Fruit fly (Drosophila melanogaster) whole organism, embryonic: ENCODE results near the gene CG15336.
A peak's percentile ranks its signal among the peaks of the same experiment; 100 is the strongest.

ENCODE experiments used
- BEAF-32 ChIP-seq: fragments of 200-800 bp; sonication (Bioruptor generic); optimal IDR thresholded peaks from 3 replicates; lab custom pipeline; 2017; ENCODE audit warnings: missing biosample characterization, missing genetic modification characterization, mild to moderate bottlenecking, moderate library complexity, missing genetic modification reagents
- Bdp1 ChIP-seq: fragments of 200-800 bp; sonication (Bioruptor generic); optimal IDR thresholded peaks from 3 replicates; lab custom pipeline; 2016; ENCODE audit warnings: missing biosample characterization, missing genetic modification characterization
- CG12769 ChIP-seq: fragments of 200-800 bp; sonication (Bioruptor generic); optimal IDR thresholded peaks from 2 replicates; lab custom pipeline; 2019; ENCODE audit warnings: missing biosample characterization, mild to moderate bottlenecking, missing genetic modification characterization, moderate library complexity
- CG12942 ChIP-seq: fragments of 200-800 bp; sonication (Bioruptor generic); optimal IDR thresholded peaks from 3 replicates; lab custom pipeline; 2016; ENCODE audit warnings: missing biosample characterization, missing genetic modification characterization
- CG15269 ChIP-seq: fragments of 200-800 bp; sonication (Bioruptor generic); optimal IDR thresholded peaks from 2 replicates; lab custom pipeline; 2018; ENCODE audit warnings: missing biosample characterization, mild to moderate bottlenecking, missing genetic modification characterization, moderate library complexity
- CG16779 ChIP-seq: fragments of 200-800 bp; sonication (Bioruptor generic); IDR thresholded peaks from 2 replicates; pipeline ENCODE4 v1.3.6; 2022; ENCODE audit warnings: missing biosample characterization, missing genetic modification characterization
- CG17568 ChIP-seq: fragments of 200-800 bp; sonication (Bioruptor generic); optimal IDR thresholded peaks from 2 replicates; lab custom pipeline; 2018; ENCODE audit warnings: missing biosample characterization, mild to moderate bottlenecking, missing genetic modification characterization, moderate library complexity
- CG18599 ChIP-seq: fragments of 200-800 bp; sonication (Bioruptor generic); optimal IDR thresholded peaks from 3 replicates; lab custom pipeline; 2017; ENCODE audit warnings: missing biosample characterization, missing genetic modification characterization, mild to moderate bottlenecking, moderate library complexity, missing genetic modification reagents
- CG18619 ChIP-seq: fragments of 200-800 bp; sonication (Bioruptor generic); optimal IDR thresholded peaks from 3 replicates; lab custom pipeline; 2017; ENCODE audit warnings: missing biosample characterization, mild to moderate bottlenecking, missing genetic modification characterization
- CG31224 ChIP-seq: fragments of 200-800 bp; sonication (Bioruptor generic); IDR thresholded peaks from 2 replicates; pipeline ENCODE4 v1.3.6; 2022; ENCODE audit warnings: missing biosample characterization, missing genetic modification characterization
- CG3163 ChIP-seq: fragments of 200-800 bp; sonication (Bioruptor generic); optimal IDR thresholded peaks from 3 replicates; lab custom pipeline; 2016; ENCODE audit warnings: missing biosample characterization, missing genetic modification characterization
- CG34224 ChIP-seq: fragments of 200-800 bp; sonication (Bioruptor generic); IDR thresholded peaks from 3 replicates; pipeline ENCODE4 v1.3.6; 2022; ENCODE audit warnings: missing biosample characterization, missing genetic modification characterization; ENCODE audit not compliant: partially characterized antibody
- CG4360 ChIP-seq: fragments of 200-800 bp; sonication (Bioruptor generic); IDR thresholded peaks from 2 replicates; pipeline ENCODE4 v1.3.6; 2022; ENCODE audit warnings: missing biosample characterization, missing genetic modification characterization
- CG5180 ChIP-seq: fragments of 200-800 bp; sonication (Bioruptor generic); optimal IDR thresholded peaks from 3 replicates; lab custom pipeline; 2017; ENCODE audit warnings: missing biosample characterization, missing genetic modification characterization, mild to moderate bottlenecking, moderate library complexity, missing genetic modification reagents
- CG6254 ChIP-seq: fragments of 200-800 bp; sonication (Bioruptor generic); optimal IDR thresholded peaks from 3 replicates; lab custom pipeline; 2017; ENCODE audit warnings: mild to moderate bottlenecking, missing biosample characterization, missing genetic modification reagents, missing genetic modification characterization
- CG7271 ChIP-seq: fragments of 200-800 bp; sonication (Bioruptor generic); optimal IDR thresholded peaks from 2 replicates; lab custom pipeline; 2018; ENCODE audit warnings: missing biosample characterization, mild to moderate bottlenecking, missing genetic modification characterization, moderate library complexity
- CG7372 ChIP-seq: fragments of 200-800 bp; sonication (Bioruptor generic); IDR thresholded peaks from 2 replicates; pipeline ENCODE4 v1.3.6; 2022; ENCODE audit warnings: missing biosample characterization, missing genetic modification characterization
- CG7786 ChIP-seq: fragments of 200-800 bp; sonication (Bioruptor generic); optimal IDR thresholded peaks from 2 replicates; lab custom pipeline; 2016; ENCODE audit warnings: missing biosample characterization, missing genetic modification characterization
- CG9727 ChIP-seq: fragments of 200-800 bp; sonication (Bioruptor generic); optimal IDR thresholded peaks from 3 replicates; lab custom pipeline; 2017; ENCODE audit warnings: missing biosample characterization, mild to moderate bottlenecking, missing genetic modification characterization
- CoRest ChIP-seq: fragments of 200-800 bp; sonication (Bioruptor generic); optimal IDR thresholded peaks from 3 replicates; lab custom pipeline; 2018; ENCODE audit warnings: missing biosample characterization, mild to moderate bottlenecking, missing genetic modification characterization, moderate library complexity
- D19B ChIP-seq: fragments of 200-800 bp; sonication (Bioruptor generic); optimal IDR thresholded peaks from 2 replicates; lab custom pipeline; 2017; ENCODE audit warnings: missing biosample characterization, mild to moderate bottlenecking, missing genetic modification characterization
- Ets65A ChIP-seq: fragments of 200-800 bp; sonication (Bioruptor generic); peaks from one replicate; lab custom pipeline; 2016; ENCODE audit warnings: missing biosample characterization, missing genetic modification characterization
- GATAe ChIP-seq: fragments of 200-800 bp; sonication (Bioruptor generic); conservative IDR thresholded peaks from 2 replicates; pipeline ENCODE4 v1.3.6; 2022; ENCODE audit warnings: missing biosample characterization, missing genetic modification characterization
- HHEX ChIP-seq: fragments of 200-800 bp; sonication (Bioruptor generic); optimal IDR thresholded peaks from 3 replicates; lab custom pipeline; 2017; ENCODE audit warnings: missing biosample characterization, mild to moderate bottlenecking, missing genetic modification characterization, missing genetic modification reagents
- Hand ChIP-seq: fragments of 200-800 bp; sonication (Bioruptor generic); optimal IDR thresholded peaks from 2 replicates; lab custom pipeline; 2017; ENCODE audit warnings: mild to moderate bottlenecking, missing biosample characterization, missing genetic modification reagents, missing genetic modification characterization
- Kr ChIP-seq: fragments of 200-800 bp; sonication (Bioruptor generic); optimal IDR thresholded peaks from 2 replicates; lab custom pipeline; 2017; ENCODE audit warnings: missing biosample characterization, mild to moderate bottlenecking, missing genetic modification characterization
- Med ChIP-seq: fragments of 200-800 bp; sonication (Bioruptor generic); peaks from one replicate; lab custom pipeline; 2016; ENCODE audit warnings: missing biosample characterization, missing genetic modification characterization, mild to moderate bottlenecking, inconsistent platforms, moderate library complexity
- NC2α ChIP-seq: fragments of 200-800 bp; sonication (Bioruptor generic); optimal IDR thresholded peaks from 2 replicates; lab custom pipeline; 2016; ENCODE audit warnings: missing biosample characterization, missing genetic modification characterization
- NK7.1 ChIP-seq: fragments of 200-800 bp; sonication (Bioruptor generic); optimal IDR thresholded peaks from 3 replicates; lab custom pipeline; 2016; ENCODE audit warnings: missing biosample characterization, missing genetic modification characterization
- Neu2 ChIP-seq: fragments of 200-800 bp; sonication (Bioruptor generic); optimal IDR thresholded peaks from 3 replicates; lab custom pipeline; 2016; ENCODE audit warnings: missing biosample characterization, missing genetic modification characterization, borderline replicate concordance
- ac ChIP-seq: fragments of 200-800 bp; sonication (Bioruptor generic); optimal IDR thresholded peaks from 3 replicates; lab custom pipeline; 2017; ENCODE audit warnings: missing biosample characterization, mild to moderate bottlenecking, missing genetic modification characterization
- aop ChIP-seq: fragments of 200-800 bp; sonication (Bioruptor generic); IDR thresholded peaks from 2 replicates; pipeline ENCODE4 v1.3.6; 2022; ENCODE audit warnings: missing biosample characterization, missing genetic modification characterization
- dan ChIP-seq: fragments of 200-800 bp; sonication (Bioruptor generic); IDR thresholded peaks from 2 replicates; pipeline ENCODE4 v1.3.6; 2022; ENCODE audit warnings: missing biosample characterization, missing genetic modification characterization
- danr ChIP-seq: fragments of 200-800 bp; sonication (Bioruptor generic); IDR thresholded peaks from 2 replicates; pipeline ENCODE4 v1.3.6; 2022; ENCODE audit warnings: missing biosample characterization, missing genetic modification characterization
- dmrt99B ChIP-seq: fragments of 200-800 bp; sonication (Bioruptor generic); optimal IDR thresholded peaks from 2 replicates; lab custom pipeline; 2018; ENCODE audit warnings: missing biosample characterization, mild to moderate bottlenecking, missing genetic modification characterization, moderate library complexity
- dpn ChIP-seq, 2 experiments: fragments of 200-800 bp; sonication (Bioruptor generic); optimal IDR thresholded peaks; 3 replicates each; lab custom pipeline; 2016; ENCODE audit warnings: missing biosample characterization in 2 of 2, missing genetic modification characterization in 2 of 2
- dysf ChIP-seq: fragments of 200-800 bp; sonication (Bioruptor generic); IDR thresholded peaks from 3 replicates; pipeline ENCODE4 v1.3.6; 2022; ENCODE audit warnings: missing biosample characterization, missing genetic modification characterization
- emc ChIP-seq: fragments of 200-800 bp; sonication (Bioruptor generic); optimal IDR thresholded peaks from 2 replicates; lab custom pipeline; 2016; ENCODE audit warnings: missing biosample characterization, missing genetic modification characterization
- grau ChIP-seq: fragments of 200-800 bp; optimal IDR thresholded peaks from 3 replicates; lab custom pipeline; 2019; ENCODE audit warnings: missing biosample characterization, mild to moderate bottlenecking, missing genetic modification characterization, moderate library complexity
- hth ChIP-seq: fragments of >200 bp; optimal IDR thresholded peaks from 2 replicates; lab custom pipeline; 2017; ENCODE audit warnings: inconsistent platforms
- ken ChIP-seq: fragments of 200-800 bp; sonication (Bioruptor generic); IDR thresholded peaks from 3 replicates; pipeline ENCODE4 v1.3.6; 2022; ENCODE audit warnings: missing biosample characterization, missing genetic modification characterization
- maf-S ChIP-seq: fragments of 200-800 bp; sonication (Bioruptor generic); optimal IDR thresholded peaks from 2 replicates; lab custom pipeline; 2016; ENCODE audit warnings: missing biosample characterization, missing genetic modification characterization
- nmo ChIP-seq: fragments of 200-800 bp; sonication (Bioruptor generic); optimal IDR thresholded peaks from 2 replicates; lab custom pipeline; 2018; ENCODE audit warnings: missing biosample characterization, mild to moderate bottlenecking, missing genetic modification characterization, moderate library complexity
- rib ChIP-seq: fragments of 200-800 bp; sonication (Bioruptor generic); IDR thresholded peaks from 2 replicates; pipeline ENCODE4 v1.3.6; 2022; ENCODE audit warnings: missing biosample characterization, missing genetic modification characterization
- slp2 ChIP-seq: fragments of 200-800 bp; sonication (Bioruptor generic); optimal IDR thresholded peaks from 2 replicates; lab custom pipeline; 2016; ENCODE audit warnings: missing biosample characterization, missing genetic modification characterization
- sob ChIP-seq: fragments of 200-800 bp; sonication (Bioruptor generic); IDR thresholded peaks from 2 replicates; pipeline ENCODE4 v1.3.6; 2022; ENCODE audit warnings: missing biosample characterization, missing genetic modification characterization
- sr ChIP-seq: fragments of 200-800 bp; sonication (Bioruptor generic); IDR thresholded peaks from 3 replicates; pipeline ENCODE4 v1.3.6; 2022; ENCODE audit warnings: missing biosample characterization, missing genetic modification characterization
- stwl ChIP-seq: fragments of 200-800 bp; sonication (Bioruptor generic); optimal IDR thresholded peaks from 3 replicates; lab custom pipeline; 2018; ENCODE audit warnings: missing biosample characterization, mild to moderate bottlenecking, missing genetic modification characterization, moderate library complexity
- tgo ChIP-seq: fragments of 200-800 bp; sonication (Bioruptor generic); IDR thresholded peaks from 3 replicates; pipeline ENCODE4 v1.3.6; 2022; ENCODE audit warnings: missing biosample characterization, missing genetic modification characterization
- tin ChIP-seq: fragments of 200-800 bp; sonication (Bioruptor generic); optimal IDR thresholded peaks from 3 replicates; lab custom pipeline; 2016; ENCODE audit warnings: missing biosample characterization, missing genetic modification characterization

The CG15336 gene

DNA sequence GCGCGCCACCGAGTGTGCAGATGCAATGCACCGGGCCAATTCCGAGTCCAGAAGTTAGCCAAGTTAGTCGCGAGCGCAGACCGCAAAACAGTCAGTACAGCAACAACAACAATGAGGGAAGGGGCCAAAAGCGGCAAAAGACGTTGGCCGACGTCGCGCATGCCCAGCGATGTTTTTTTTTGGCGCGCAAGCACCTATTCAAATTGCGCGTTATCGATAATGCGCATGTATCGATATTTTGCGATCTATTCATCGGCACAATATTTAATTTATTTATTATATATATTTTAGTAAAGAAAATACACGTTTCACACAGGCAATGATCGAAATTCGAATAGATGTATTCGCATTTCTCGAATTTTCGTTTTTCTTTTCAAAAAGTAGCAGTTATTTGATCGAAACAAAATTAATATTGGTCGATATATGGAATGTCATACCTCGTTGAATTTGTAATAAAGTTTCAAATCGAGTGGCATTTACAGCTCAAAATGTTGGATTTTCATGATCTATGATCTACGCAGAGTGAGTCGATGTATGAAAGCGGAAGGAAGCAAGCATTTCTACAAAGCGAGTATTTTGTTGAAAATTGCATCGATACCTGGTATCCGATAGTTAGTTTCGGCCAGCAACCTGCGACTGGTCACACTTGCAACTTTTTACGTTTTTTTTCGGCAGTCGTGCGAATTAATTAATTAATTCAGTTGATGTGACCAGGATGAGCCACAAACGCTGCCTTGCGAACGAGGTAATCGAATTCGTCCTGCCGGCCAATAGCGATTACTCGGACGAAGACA lies 18.3 kb upstream of the CG15336 start, which contains the start of gene CG2116 (continued):
- no peak for TF ChIP-seq CG31224 (GFP tag; lab: Robert Waterston, UW)
- peak; percentile 70 for TF ChIP-seq Ets65A (GFP tag; lab: Kevin White, UChicago)
- no peak for TF ChIP-seq aop (GFP tag; lab: Robert Waterston, UW)
- TF ChIP-seq CG7271 (tag; lab: Kevin White, UChicago) = no peak
- no peak for TF ChIP-seq maf-S (GFP tag; lab: Kevin White, UChicago)
- no peak for TF ChIP-seq Kr (GFP tag; lab: Kevin White, UChicago)
- TF ChIP-seq Neu2 (GFP tag; lab: Kevin White, UChicago) = no peak
- no peak for TF ChIP-seq D19B (GFP tag; lab: Kevin White, UChicago)
- no peak for TF ChIP-seq HHEX (GFP tag; lab: Kevin White, UChicago)
- no peak for TF ChIP-seq slp2 (GFP tag; lab: Kevin White, UChicago)
- TF ChIP-seq GATAe (GFP tag; lab: Robert Waterston, UW) = no peak
- no peak for TF ChIP-seq CG7786 (GFP tag; lab: Kevin White, UChicago)
- no peak for TF ChIP-seq CG6254 (GFP tag; lab: Kevin White, UChicago)
- no peak for TF ChIP-seq ac (GFP tag; lab: Kevin White, UChicago)
- TF ChIP-seq sob = no peak
- no peak for TF ChIP-seq CG16779
- no peak for TF ChIP-seq CG3163 (GFP tag; lab: Kevin White, UChicago)
- peak; percentile 26 for TF ChIP-seq nmo (GFP tag; lab: Kevin White, UChicago)
- TF ChIP-seq CG4360 (GFP tag; lab: Robert Waterston, UW) = peak; percentile 54
- TF ChIP-seq CG15269 = no peak
- peak; percentile 85 for TF ChIP-seq BEAF-32 (GFP tag; lab: Kevin White, UChicago)
- TF ChIP-seq Bdp1 = no peak
- TF ChIP-seq emc (GFP tag; lab: Kevin White, UChicago) = no peak
- no peak for TF ChIP-seq CG7372
- TF ChIP-seq NK7.1 (GFP tag; lab: Kevin White, UChicago) = no peak
- no peak for TF ChIP-seq tin (GFP tag; lab: Kevin White, UChicago)
- TF ChIP-seq CoRest (tag; lab: Kevin White, UChicago) = peak; percentile 13
- no peak for TF ChIP-seq rib
- no peak for TF ChIP-seq CG5180 (GFP tag; lab: Kevin White, UChicago)
- no peak for TF ChIP-seq NC2α
- TF ChIP-seq grau = no peak
- no peak for TF ChIP-seq dan (GFP tag; lab: Robert Waterston, UW)
- TF ChIP-seq CG17568 = no peak
- peak; percentile 18 for TF ChIP-seq stwl (tag; lab: Kevin White, UChicago)
- TF ChIP-seq CG34224 (GFP tag; lab: Robert Waterston, UW) = peak; percentile 53; the same call in 2 of the 3 replicates
- TF ChIP-seq CG18619 (GFP tag; lab: Kevin White, UChicago) = no peak
- TF ChIP-seq Hand (GFP tag; lab: Kevin White, UChicago) = no peak
- TF ChIP-seq CG9727 (GFP tag; lab: Kevin White, UChicago) = no peak
- TF ChIP-seq dpn (GFP tag; optimal IDR thresholded peaks at IDR 0.05; lab: Kevin White, UChicago) = no peak
- no peak for TF ChIP-seq hth (lab: Kevin White, UChicago)
- no peak for TF ChIP-seq CG12942 (GFP tag; lab: Kevin White, UChicago)
- no peak for TF ChIP-seq ken (GFP tag; lab: Robert Waterston, UW)
- peak; percentile 74 for TF ChIP-seq Med (GFP tag; lab: Kevin White, UChicago)
- TF ChIP-seq CG12769 (tag; lab: Kevin White, UChicago) = no peak
- no peak for TF ChIP-seq dysf (GFP tag; lab: Robert Waterston, UW)
- TF ChIP-seq dmrt99B (tag; lab: Kevin White, UChicago) = no peak
- no peak for TF ChIP-seq tgo
- no peak for TF ChIP-seq danr (GFP tag; lab: Robert Waterston, UW)
- no peak for TF ChIP-seq CG18599 (GFP tag; lab: Kevin White, UChicago)
- TF ChIP-seq sr (GFP tag; lab: Robert Waterston, UW) = no peak
